Fruit fly (Drosophila melanogaster) whole organism, embryonic: Measurements from ENCODE around the gene CG46303.

Experiments used
- ATbp ChIP-seq: fragments of 200-800 bp; sonication (Bioruptor generic); optimal IDR thresholded peaks from 2 replicates; lab custom pipeline; 2017; ENCODE audit warnings: missing biosample characterization, mild to moderate bottlenecking, missing genetic modification characterization, missing genetic modification reagents
- B-H1 ChIP-seq: fragments of 200-800 bp; sonication (Bioruptor generic); IDR thresholded peaks from 3 replicates; pipeline ENCODE4 v1.3.6; 2022; ENCODE audit warnings: missing biosample characterization, missing genetic modification characterization
- Bdp1 ChIP-seq: fragments of 200-800 bp; sonication (Bioruptor generic); optimal IDR thresholded peaks from 3 replicates; lab custom pipeline; 2016; ENCODE audit warnings: missing biosample characterization, missing genetic modification characterization
- CG12659 ChIP-seq: fragments of 200-800 bp; sonication (Bioruptor generic); optimal IDR thresholded peaks from 3 replicates; lab custom pipeline; 2017; ENCODE audit warnings: mild to moderate bottlenecking, missing biosample characterization, missing genetic modification reagents, missing genetic modification characterization
- CG12942 ChIP-seq: fragments of 200-800 bp; sonication (Bioruptor generic); optimal IDR thresholded peaks from 3 replicates; lab custom pipeline; 2016; ENCODE audit warnings: missing biosample characterization, missing genetic modification characterization
- CG13775 ChIP-seq: fragments of 200-800 bp; sonication (Bioruptor generic); optimal IDR thresholded peaks from 3 replicates; lab custom pipeline; 2017; ENCODE audit warnings: missing biosample characterization, mild to moderate bottlenecking, missing genetic modification characterization
- CG14667 ChIP-seq: fragments of 200-800 bp; sonication (Bioruptor generic); IDR thresholded peaks from 2 replicates; pipeline ENCODE4 v1.3.6; 2022; ENCODE audit warnings: missing biosample characterization, missing genetic modification characterization
- CG1529 ChIP-seq: fragments of 200-800 bp; sonication (Bioruptor generic); optimal IDR thresholded peaks from 3 replicates; lab custom pipeline; 2018; ENCODE audit warnings: missing biosample characterization, missing genetic modification characterization
- CG1602 ChIP-seq: fragments of 200-800 bp; sonication (Bioruptor generic); optimal IDR thresholded peaks from 3 replicates; lab custom pipeline; 2016; ENCODE audit warnings: missing biosample characterization, missing genetic modification characterization
- CG18262 ChIP-seq: fragments of 200-800 bp; optimal IDR thresholded peaks from 3 replicates; lab custom pipeline; 2019; ENCODE audit warnings: missing biosample characterization, mild to moderate bottlenecking, missing genetic modification characterization, moderate library complexity
- CG2889 ChIP-seq: fragments of 200-800 bp; sonication (Bioruptor generic); IDR thresholded peaks from 3 replicates; pipeline ENCODE4 v1.3.6; 2022; ENCODE audit warnings: missing biosample characterization, missing genetic modification characterization
- CG31441 ChIP-seq: fragments of 200-800 bp; sonication (Bioruptor generic); IDR thresholded peaks from 2 replicates; pipeline ENCODE4 v1.3.6; 2022; ENCODE audit warnings: missing biosample characterization, missing genetic modification characterization
- CG4328 ChIP-seq: fragments of 200-800 bp; sonication (Bioruptor generic); optimal IDR thresholded peaks from 3 replicates; lab custom pipeline; 2017; ENCODE audit warnings: missing biosample characterization, missing genetic modification reagents, missing genetic modification characterization
- CG4360 ChIP-seq: fragments of 200-800 bp; sonication (Bioruptor generic); IDR thresholded peaks from 2 replicates; pipeline ENCODE4 v1.3.6; 2022; ENCODE audit warnings: missing biosample characterization, missing genetic modification characterization
- CG4424 ChIP-seq: fragments of 200-800 bp; sonication (Bioruptor generic); optimal IDR thresholded peaks from 3 replicates; lab custom pipeline; 2016; ENCODE audit warnings: missing biosample characterization, missing genetic modification characterization
- CG5180 ChIP-seq: fragments of 200-800 bp; sonication (Bioruptor generic); optimal IDR thresholded peaks from 3 replicates; lab custom pipeline; 2017; ENCODE audit warnings: missing biosample characterization, missing genetic modification characterization, mild to moderate bottlenecking, moderate library complexity, missing genetic modification reagents
- CG6272 ChIP-seq: fragments of 200-800 bp; sonication (Bioruptor generic); IDR thresholded peaks from 2 replicates; pipeline ENCODE4 v1.3.6; 2022; ENCODE audit warnings: missing biosample characterization, missing genetic modification characterization
- CG6791 ChIP-seq: fragments of 200-800 bp; sonication (Bioruptor generic); IDR thresholded peaks from 3 replicates; pipeline ENCODE4 v1.3.6; 2022; ENCODE audit warnings: missing biosample characterization, missing genetic modification characterization; ENCODE audit not compliant: partially characterized antibody
- CG7839 ChIP-seq: fragments of 200-800 bp; sonication (Bioruptor generic); optimal IDR thresholded peaks from 3 replicates; lab custom pipeline; 2018; ENCODE audit warnings: missing biosample characterization, mild to moderate bottlenecking, missing genetic modification characterization, moderate library complexity
- CG8924 ChIP-seq: fragments of 200-800 bp; optimal IDR thresholded peaks from 3 replicates; lab custom pipeline; 2019; ENCODE audit warnings: missing biosample characterization, mild to moderate bottlenecking, missing genetic modification characterization, moderate library complexity
- CG9215 ChIP-seq: fragments of 200-800 bp; sonication (Bioruptor generic); IDR thresholded peaks from 2 replicates; pipeline ENCODE4 v1.3.6; 2022; ENCODE audit warnings: missing biosample characterization, missing genetic modification characterization
- CHES-1-like ChIP-seq: fragments of 200-800 bp; sonication (Bioruptor generic); optimal IDR thresholded peaks from 2 replicates; lab custom pipeline; 2016; ENCODE audit warnings: missing biosample characterization, missing genetic modification characterization
- Chrac-16 ChIP-seq: fragments of 200-800 bp; sonication (Bioruptor generic); optimal IDR thresholded peaks from 3 replicates; lab custom pipeline; 2016; ENCODE audit warnings: missing biosample characterization, missing genetic modification characterization
- Doc3 ChIP-seq: fragments of 200-800 bp; sonication (Bioruptor generic); IDR thresholded peaks from 3 replicates; pipeline ENCODE4 v1.3.6; 2022; ENCODE audit warnings: missing biosample characterization, missing genetic modification characterization; ENCODE audit not compliant: partially characterized antibody
- Drgx ChIP-seq: fragments of 200-800 bp; sonication (Bioruptor generic); IDR thresholded peaks from 2 replicates; pipeline ENCODE4 v1.3.6; 2022; ENCODE audit warnings: missing biosample characterization, missing genetic modification characterization
- Hsf ChIP-seq: fragments of 200-800 bp; sonication (Bioruptor generic); optimal IDR thresholded peaks from 3 replicates; lab custom pipeline; 2016; ENCODE audit warnings: missing biosample characterization, missing genetic modification characterization
- Lhr ChIP-seq: fragments of 200-800 bp; sonication (Bioruptor generic); optimal IDR thresholded peaks from 3 replicates; lab custom pipeline; 2017; ENCODE audit warnings: mild to moderate bottlenecking, missing biosample characterization, missing genetic modification reagents, missing genetic modification characterization
- MTF-1 ChIP-seq: fragments of 200-800 bp; sonication (Bioruptor generic); optimal IDR thresholded peaks from 2 replicates; lab custom pipeline; 2018; ENCODE audit warnings: missing biosample characterization, mild to moderate bottlenecking, missing genetic modification characterization, borderline replicate concordance
- Meics ChIP-seq: fragments of 200-800 bp; sonication (Bioruptor generic); optimal IDR thresholded peaks from 2 replicates; lab custom pipeline; 2017; ENCODE audit warnings: missing biosample characterization, mild to moderate bottlenecking, missing genetic modification characterization
- Oaz ChIP-seq: fragments of 200-800 bp; sonication (Bioruptor generic); IDR thresholded peaks from 2 replicates; pipeline ENCODE4 v1.3.6; 2022; ENCODE audit warnings: missing biosample characterization, missing genetic modification characterization
- ac ChIP-seq: fragments of 200-800 bp; sonication (Bioruptor generic); optimal IDR thresholded peaks from 3 replicates; lab custom pipeline; 2017; ENCODE audit warnings: missing biosample characterization, mild to moderate bottlenecking, missing genetic modification characterization
- al ChIP-seq: fragments of 200-800 bp; sonication (Bioruptor generic); IDR thresholded peaks from 2 replicates; pipeline ENCODE4 v1.3.6; 2022; ENCODE audit warnings: missing biosample characterization, missing genetic modification characterization
- amos ChIP-seq: fragments of 200-800 bp; sonication (Bioruptor generic); IDR thresholded peaks from 2 replicates; pipeline ENCODE4 v1.3.6; 2022; ENCODE audit warnings: missing biosample characterization, missing genetic modification characterization; ENCODE audit not compliant: partially characterized antibody
- bigmax ChIP-seq: fragments of 200-800 bp; sonication (Bioruptor generic); optimal IDR thresholded peaks from 2 replicates; lab custom pipeline; 2018; ENCODE audit warnings: missing biosample characterization, mild to moderate bottlenecking, missing genetic modification characterization
- br ChIP-seq: fragments of >200 bp; optimal IDR thresholded peaks from 2 replicates; lab custom pipeline; 2017
- cad ChIP-seq: fragments of >200 bp; optimal IDR thresholded peaks from 2 replicates; lab custom pipeline; 2017; ENCODE audit warnings: missing biosample characterization, missing genetic modification characterization
- fd3F ChIP-seq: fragments of 200-800 bp; sonication (Bioruptor generic); optimal IDR thresholded peaks from 2 replicates; lab custom pipeline; 2018; ENCODE audit warnings: missing biosample characterization, mild to moderate bottlenecking, missing genetic modification characterization, moderate library complexity
- fd64A ChIP-seq: fragments of 200-800 bp; sonication (Bioruptor generic); optimal IDR thresholded peaks from 3 replicates; lab custom pipeline; 2018; ENCODE audit warnings: missing biosample characterization, mild to moderate bottlenecking, missing genetic modification characterization
- ken ChIP-seq: fragments of 200-800 bp; sonication (Bioruptor generic); IDR thresholded peaks from 3 replicates; pipeline ENCODE4 v1.3.6; 2022; ENCODE audit warnings: missing biosample characterization, missing genetic modification characterization
- maf-S ChIP-seq: fragments of 200-800 bp; sonication (Bioruptor generic); optimal IDR thresholded peaks from 2 replicates; lab custom pipeline; 2016; ENCODE audit warnings: missing biosample characterization, missing genetic modification characterization
- mam ChIP-seq: fragments of 200-800 bp; sonication (Bioruptor generic); optimal IDR thresholded peaks from 3 replicates; lab custom pipeline; 2016; ENCODE audit warnings: missing biosample characterization, missing genetic modification characterization
- nerfin-1 ChIP-seq: fragments of 200-800 bp; sonication (Bioruptor generic); optimal IDR thresholded peaks from 3 replicates; lab custom pipeline; 2019; ENCODE audit warnings: missing biosample characterization, mild to moderate bottlenecking, missing genetic modification characterization, moderate library complexity
- nmo ChIP-seq: fragments of 200-800 bp; sonication (Bioruptor generic); optimal IDR thresholded peaks from 2 replicates; lab custom pipeline; 2018; ENCODE audit warnings: missing biosample characterization, mild to moderate bottlenecking, missing genetic modification characterization, moderate library complexity
- org-1 ChIP-seq: fragments of 200-800 bp; sonication (Bioruptor generic); optimal IDR thresholded peaks from 2 replicates; lab custom pipeline; 2017; ENCODE audit warnings: missing biosample characterization, missing genetic modification characterization
- pb ChIP-seq: fragments of 200-800 bp; sonication (Bioruptor generic); optimal IDR thresholded peaks from 3 replicates; lab custom pipeline; 2016; ENCODE audit warnings: missing biosample characterization, missing genetic modification characterization
- sd ChIP-seq: fragments of 200-800 bp; sonication (Bioruptor generic); optimal IDR thresholded peaks from 3 replicates; lab custom pipeline; 2018; ENCODE audit warnings: missing biosample characterization, mild to moderate bottlenecking, missing genetic modification characterization, moderate library complexity
- stc ChIP-seq: fragments of 200-800 bp; sonication (Bioruptor generic); IDR thresholded peaks from 2 replicates; pipeline ENCODE4 v1.3.6; 2022; ENCODE audit warnings: missing biosample characterization, missing genetic modification characterization
- toy ChIP-seq: fragments of 200-800 bp; sonication (Bioruptor generic); IDR thresholded peaks from 2 replicates; pipeline ENCODE4 v1.3.6; 2022; ENCODE audit warnings: missing biosample characterization, missing genetic modification characterization
- trem ChIP-seq: fragments of 200-800 bp; optimal IDR thresholded peaks from 3 replicates; lab custom pipeline; 2019; ENCODE audit warnings: missing biosample characterization, mild to moderate bottlenecking, missing genetic modification characterization, moderate library complexity
- trh ChIP-seq: fragments of 200-800 bp; sonication (Bioruptor generic); optimal IDR thresholded peaks from 2 replicates; lab custom pipeline; 2016; ENCODE audit warnings: missing biosample characterization, missing genetic modification characterization

CG46303 gene

DNA sequence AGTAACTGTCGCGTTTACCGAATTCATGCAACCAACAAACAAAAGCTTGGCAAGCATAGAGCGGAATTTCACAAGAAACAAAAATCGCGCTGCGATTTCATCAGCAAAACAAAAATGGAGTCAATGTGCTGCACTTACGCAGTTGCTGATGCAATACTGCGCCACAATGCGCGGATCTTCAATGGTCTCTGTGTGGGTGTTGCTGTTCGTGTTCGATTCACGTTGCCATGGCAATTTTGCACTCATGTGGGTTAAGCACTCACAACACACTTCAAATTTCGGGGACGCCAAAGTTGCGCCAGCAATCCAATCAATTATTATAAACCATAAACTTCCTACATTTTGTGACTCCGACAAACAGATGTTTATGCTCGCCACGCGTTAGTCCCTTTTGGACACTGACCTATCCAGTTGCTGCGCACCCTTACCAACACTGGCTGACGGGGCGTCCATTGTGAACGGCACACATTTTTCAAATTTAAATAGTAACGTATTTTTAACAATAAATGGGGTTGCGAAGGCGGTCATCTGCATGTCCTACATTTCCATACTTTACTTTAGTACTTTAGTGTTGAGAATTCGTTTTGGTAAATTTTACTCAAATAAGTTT is 40.4 kb downstream of the CG46303 start, which contains the start of gene CG2017 (continued):
- TF ChIP-seq CG1529 (no peak), CG4424 (peak; percentile 38), trh (GFP tag; lab: Kevin White, UChicago) (no peak), fd3F (no peak), ken (peak; percentile 69; the same call in 2 of the 3 replicates), Oaz (no peak), CG4328 (GFP tag; lab: Kevin White, UChicago) (no peak), Doc3 (GFP tag; lab: Robert Waterston, UW) (no peak), CG1602 (GFP tag; lab: Kevin White, UChicago) (peak; percentile 27), trem (tag; lab: Kevin White, UChicago) (peak; percentile 76), CG6272 (GFP tag; lab: Robert Waterston, UW) (0 out of 2 replicates have a peak, but pooled peaks have one; percentile 18), CG7839 (peak; percentile 24), mam (GFP tag; lab: Kevin White, UChicago) (peak; percentile 49), bigmax (peak; percentile 53), Drgx (GFP tag; lab: Robert Waterston, UW) (no peak), amos (GFP tag; lab: Robert Waterston, UW) (peak; percentile 46; the same call in 1 of the 2 replicates), ATbp (GFP tag; lab: Kevin White, UChicago) (no peak), CG12942 (peak; percentile 30), Lhr (GFP tag; lab: Kevin White, UChicago) (peak; percentile 82), stc (GFP tag; lab: Robert Waterston, UW) (peak; percentile 36; the same call in 1 of the 2 replicates), fd64A (GFP tag; lab: Kevin White, UChicago) (no peak), CHES-1-like (GFP tag; lab: Kevin White, UChicago) (peak; percentile 44), CG9215 (GFP tag; lab: Robert Waterston, UW) (0 out of 2 replicates have a peak, but pooled peaks have one; percentile 6), pb (peak; percentile 8), CG4360 (no peak), toy (GFP tag; lab: Robert Waterston, UW) (no peak), B-H1 (GFP tag; lab: Robert Waterston, UW) (no peak), al (GFP tag; lab: Robert Waterston, UW) (no peak), ac (no peak), sd (peak; percentile 34), Hsf (GFP tag; lab: Kevin White, UChicago) (peak; percentile 37), Meics (peak; percentile 32), CG13775 (GFP tag; lab: Kevin White, UChicago) (peak; percentile 8), nerfin-1 (tag; lab: Kevin White, UChicago) (peak; percentile 35), MTF-1 (no peak), CG6791 (peak; percentile 66), CG31441 (peak; percentile 14; the same call in 1 of the 2 replicates), cad (no peak), CG12659 (GFP tag; lab: Kevin White, UChicago) (peak; percentile 46), br (lab: Kevin White, UChicago) (no peak), Bdp1 (GFP tag; lab: Kevin White, UChicago) (peak; percentile 7), Chrac-16 (GFP tag; lab: Kevin White, UChicago) (peak; percentile 41), CG2889 (GFP tag; lab: Robert Waterston, UW) (no peak), nmo (GFP tag; lab: Kevin White, UChicago) (peak; percentile 54), CG14667 (GFP tag; lab: Robert Waterston, UW) (no peak), maf-S (GFP tag; lab: Kevin White, UChicago) (peak; percentile 46), CG18262 (no peak), CG5180 (no peak), org-1 (GFP tag; lab: Kevin White, UChicago) (no peak), CG8924 (peak; percentile 25)
